Worm (Caenorhabditis elegans) whole organism, late embryonic: ENCODE measurements around the gene srg-25.

Experiments used
- K02D7.2 ChIP-seq: sonication (generic microtip); optimal IDR thresholded peaks from 2 replicates; lab custom pipeline; 2017; ENCODE audit warnings: mild to moderate bottlenecking, missing genetic modification characterization, missing compliant biosample characterization
- ceh-19 ChIP-seq: fragments of 200-800 bp; sonication (Bioruptor generic); optimal IDR thresholded peaks from 2 replicates; lab custom pipeline; 2018; ENCODE audit warnings: mild to moderate bottlenecking, missing genetic modification characterization, missing compliant biosample characterization
- ceh-2 ChIP-seq: sonication (generic microtip); optimal IDR thresholded peaks from 2 replicates; lab custom pipeline; 2016; ENCODE audit warnings: missing genotype, missing genetic modification characterization, missing compliant biosample characterization
- ceh-22 ChIP-seq: sonication (generic microtip); optimal IDR thresholded peaks from 2 replicates; lab custom pipeline; 2017; ENCODE audit warnings: missing biosample characterization, missing genetic modification characterization
- ceh-31 ChIP-seq: sonication (generic microtip); optimal IDR thresholded peaks from 2 replicates; lab custom pipeline; 2016; ENCODE audit warnings: missing genetic modification characterization, missing compliant biosample characterization
- dmd-4 ChIP-seq: sonication (generic microtip); optimal IDR thresholded peaks from 2 replicates; lab custom pipeline; 2016; ENCODE audit warnings: borderline replicate concordance, missing genetic modification characterization, missing compliant biosample characterization
- dve-1 ChIP-seq: sonication (generic microtip); optimal IDR thresholded peaks from 2 replicates; lab custom pipeline; 2017; ENCODE audit warnings: antibody characterized with exemption, mild to moderate bottlenecking, missing genetic modification characterization, missing compliant biosample characterization
- elt-4 ChIP-seq: sonication (generic microtip); optimal IDR thresholded peaks from 2 replicates; lab custom pipeline; 2016; ENCODE audit warnings: missing genetic modification characterization, missing compliant biosample characterization
- fkh-6 ChIP-seq: sonication (generic microtip); optimal IDR thresholded peaks from 2 replicates; lab custom pipeline; 2016; ENCODE audit warnings: missing genetic modification characterization, missing compliant biosample characterization
- gmeb-2 ChIP-seq: sonication (generic microtip); optimal IDR thresholded peaks from 2 replicates; lab custom pipeline; 2016; ENCODE audit warnings: missing genetic modification characterization, inconsistent platforms, missing compliant biosample characterization
- hlh-13 ChIP-seq: fragments of 200-800 bp; sonication (Bioruptor generic); optimal IDR thresholded peaks from 2 replicates; lab custom pipeline; 2018; ENCODE audit warnings: mild to moderate bottlenecking, missing genetic modification characterization, missing compliant biosample characterization
- hlh-15 ChIP-seq: sonication (generic microtip); optimal IDR thresholded peaks from 2 replicates; lab custom pipeline; 2016; ENCODE audit warnings: missing genetic modification characterization, missing compliant biosample characterization
- hlh-6 ChIP-seq: sonication (generic microtip); optimal IDR thresholded peaks from 2 replicates; lab custom pipeline; 2016; ENCODE audit warnings: missing genotype, missing genetic modification characterization, missing compliant biosample characterization
- lim-6 ChIP-seq: sonication (generic microtip); optimal IDR thresholded peaks from 2 replicates; lab custom pipeline; 2016; ENCODE audit warnings: missing genetic modification characterization, missing compliant biosample characterization
- lin-11 ChIP-seq: fragments of 200-800 bp; sonication (Bioruptor generic); optimal IDR thresholded peaks from 2 replicates; lab custom pipeline; 2018; ENCODE audit warnings: mild to moderate bottlenecking, missing genetic modification characterization, missing compliant biosample characterization
- mec-3 ChIP-seq: sonication (generic microtip); optimal IDR thresholded peaks from 2 replicates; lab custom pipeline; 2016; ENCODE audit warnings: borderline replicate concordance, missing genetic modification characterization, missing compliant biosample characterization
- nfya-1 ChIP-seq: sonication (generic microtip); optimal IDR thresholded peaks from 2 replicates; lab custom pipeline; 2017; ENCODE audit warnings: missing genetic modification characterization, mild to moderate bottlenecking, missing compliant biosample characterization, antibody characterized with exemption, moderate library complexity
- nhr-11 ChIP-seq: fragments of 150-350 bp; optimal IDR thresholded peaks from 2 replicates; lab custom pipeline; 2014; ENCODE audit warnings: missing biosample characterization, missing genetic modification characterization
- npax-4 ChIP-seq: sonication (generic microtip); optimal IDR thresholded peaks from 2 replicates; lab custom pipeline; 2016; ENCODE audit warnings: missing genetic modification characterization, missing compliant biosample characterization
- pag-3 ChIP-seq: sonication (generic microtip); optimal IDR thresholded peaks from 2 replicates; lab custom pipeline; 2016; ENCODE audit warnings: missing compliant biosample characterization, missing genetic modification characterization, borderline replicate concordance
- pat-9 ChIP-seq: fragments of 200-800 bp; sonication (Bioruptor generic); optimal IDR thresholded peaks from 2 replicates; lab custom pipeline; 2018; ENCODE audit warnings: mild to moderate bottlenecking, missing genetic modification characterization, moderate library complexity, missing compliant biosample characterization
- pax-1 ChIP-seq: fragments of 150-350 bp; optimal IDR thresholded peaks from 2 replicates; lab custom pipeline; 2014; ENCODE audit warnings: missing biosample characterization, missing genetic modification characterization
- pqm-1 ChIP-seq: sonication (generic microtip); optimal IDR thresholded peaks from 2 replicates; lab custom pipeline; 2016; ENCODE audit warnings: missing genetic modification characterization, missing compliant biosample characterization
- pros-1 ChIP-seq: fragments of 150-350 bp; optimal IDR thresholded peaks from 2 replicates; lab custom pipeline; 2014; ENCODE audit warnings: missing biosample characterization, missing genetic modification reagents, missing genetic modification characterization
- sdc-2 ChIP-seq: sonication (generic microtip); optimal IDR thresholded peaks from 2 replicates; lab custom pipeline; 2016; ENCODE audit warnings: missing genotype, missing genetic modification characterization, missing compliant biosample characterization
- sox-4 ChIP-seq: sonication (generic microtip); optimal IDR thresholded peaks from 2 replicates; lab custom pipeline; 2017; ENCODE audit warnings: mild to moderate bottlenecking, missing genetic modification characterization, inconsistent platforms, missing compliant biosample characterization
- syd-9 ChIP-seq: sonication (generic microtip); optimal IDR thresholded peaks from 2 replicates; lab custom pipeline; 2016; ENCODE audit warnings: mild to moderate bottlenecking, missing genetic modification characterization, moderate library complexity, missing compliant biosample characterization
- tbx-2 ChIP-seq: sonication (generic microtip); optimal IDR thresholded peaks from 2 replicates; lab custom pipeline; 2016; ENCODE audit warnings: missing genetic modification characterization, missing compliant biosample characterization
- ttx-3 ChIP-seq: sonication (generic microtip); optimal IDR thresholded peaks from 2 replicates; lab custom pipeline; 2016; ENCODE audit warnings: missing genetic modification reagents, missing genetic modification characterization, missing compliant biosample characterization
- unc-3 ChIP-seq, 2 experiments: fragments of 200-800 bp in 1 of 2; sonication (Bioruptor generic) in 1 of 2; sonication (generic microtip) in 1 of 2; conservative IDR thresholded peaks in 1 of 2; optimal IDR thresholded peaks in 1 of 2; 2 replicates each; pipeline versions ENCODE4 v1.3.6 to Lab custom; 2016 to 2022; ENCODE audit warnings: missing compliant biosample characterization in 2 of 2, missing genetic modification characterization in 2 of 2, missing genetic modification reagents in 1 of 2
- unc-55 ChIP-seq: sonication (generic microtip); optimal IDR thresholded peaks from 2 replicates; lab custom pipeline; 2017; ENCODE audit warnings: missing biosample characterization, missing genetic modification reagents, missing genetic modification characterization
- unc-86 ChIP-seq: sonication (generic microtip); optimal IDR thresholded peaks from 2 replicates; lab custom pipeline; 2016; ENCODE audit warnings: missing genetic modification characterization, missing compliant biosample characterization
- ztf-16 ChIP-seq: sonication (generic microtip); optimal IDR thresholded peaks from 2 replicates; lab custom pipeline; 2017; ENCODE audit warnings: missing genetic modification characterization, missing compliant biosample characterization

The srg-25 gene

ce11 chrV:5364863-5365262, 19.5 kb upstream of the srg-25 start, which contains the start of gene T09D3.8:
T09D3.8 (plus strand) TSS chrV:5365163.
- TF ChIP-seq ceh-31: no peak
- no peak for TF ChIP-seq sdc-2 (tag; lab: Kevin White, UChicago)
- TF ChIP-seq unc-3 (GFP tag; conservative IDR thresholded peaks at IDR 0.05; lab: Robert Waterston, UW): no peak
- no peak for TF ChIP-seq unc-3 (tag; optimal IDR thresholded peaks at IDR 0.05; lab: Kevin White, UChicago)
- TF ChIP-seq ttx-3 (tag; lab: Kevin White, UChicago): no peak
- TF ChIP-seq pqm-1 (tag; lab: Kevin White, UChicago): no peak
- TF ChIP-seq pros-1 (tag; lab: Kevin White, UChicago): no peak
- TF ChIP-seq pag-3 (tag; lab: Kevin White, UChicago): no peak
- TF ChIP-seq ceh-19 (GFP tag; lab: Kevin White, UChicago): no peak
- no peak for TF ChIP-seq dve-1 (tag; lab: Kevin White, UChicago)
- no peak for TF ChIP-seq lim-6 (tag; lab: Kevin White, UChicago)
- TF ChIP-seq fkh-6 (tag; lab: Kevin White, UChicago): no peak
- TF ChIP-seq, all 69 proteins: peak for 0

ce11 chrV:5362220-5362619, 16.9 kb upstream of the srg-25 start:
- TF ChIP-seq unc-86 (tag; lab: Kevin White, UChicago) (no peak), dmd-4 (no peak), lin-11 (tag; lab: Kevin White, UChicago) (no peak), lim-6 (tag; lab: Kevin White, UChicago) (no peak), elt-4 (tag; lab: Kevin White, UChicago) (no peak), unc-3 (GFP tag; conservative IDR thresholded peaks at IDR 0.05; lab: Robert Waterston, UW) (no peak), unc-3 (tag; optimal IDR thresholded peaks at IDR 0.05; lab: Kevin White, UChicago) (no peak), pax-1 (no peak), hlh-6 (no peak), pqm-1 (tag; lab: Kevin White, UChicago) (no peak)

- TF ChIP-seq pros-1 (tag; lab: Kevin White, UChicago) (no peak), lin-11 (tag; lab: Kevin White, UChicago) (no peak), dve-1 (tag; lab: Kevin White, UChicago) (no peak), sox-4 (tag; lab: Kevin White, UChicago) (no peak), ceh-2 (tag; lab: Kevin White, UChicago) (no peak), pat-9 (tag; lab: Kevin White, UChicago) (no peak), hlh-13 (GFP tag; lab: Kevin White, UChicago) (no peak), gmeb-2 (tag; lab: Kevin White, UChicago) (no peak), pax-1 (no peak), ttx-3 (tag; lab: Kevin White, UChicago) (no peak), mec-3 (no peak), K02D7.2 (no peak), dmd-4 (no peak)
Observed at ce11 chrV:5358772-5359171, 13.5 kb upstream of the srg-25 start, which contains the start of gene nhr-216. nhr-216 (minus strand) TSS chrV:5358872.

- TF ChIP-seq unc-55 (GFP tag; lab: Kevin White, UChicago): no peak
- no peak for TF ChIP-seq ceh-2 (tag; lab: Kevin White, UChicago)
- no peak for TF ChIP-seq pax-1
- no peak for TF ChIP-seq ceh-22 (tag; lab: Kevin White, UChicago)
- no peak for TF ChIP-seq tbx-2 (tag; lab: Kevin White, UChicago)
- no peak for TF ChIP-seq npax-4 (tag; lab: Kevin White, UChicago)
- TF ChIP-seq nhr-11 (tag; lab: Kevin White, UChicago): no peak
- no peak for TF ChIP-seq hlh-15 (tag; lab: Kevin White, UChicago)
- TF ChIP-seq nfya-1: no peak
- no peak for TF ChIP-seq ztf-16 (tag; lab: Kevin White, UChicago)
Observed at ce11 chrV:5351483-5351882, 6.2 kb upstream of the srg-25 start, which contains the start of gene srd-9. srd-9 (plus strand) TSS chrV:5351783.

- no peak for TF ChIP-seq lim-6 (tag; lab: Kevin White, UChicago)
- TF ChIP-seq syd-9 (tag; lab: Kevin White, UChicago): no peak
- TF ChIP-seq, all 69 proteins: peak for 0
Observed at ce11 chrV:5349471-5349870, 4.2 kb upstream of the srg-25 start, which contains the start of gene T09D3.3. T09D3.3 (minus strand) TSS chrV:5349571.
